Worm (Caenorhabditis elegans) whole organism, early embryonic: ENCODE measurements around the gene phdh-1.
A peak's percentile ranks its signal among the peaks of the same experiment; 100 is the strongest.

Experiments
- B0310.2 ChIP-seq: sonication (generic microtip); optimal IDR thresholded peaks from 2 replicates; lab custom pipeline; 2016; ENCODE audit warnings: mild to moderate bottlenecking, missing genetic modification characterization, missing compliant biosample characterization
- F13C5.2 ChIP-seq: sonication (generic microtip); optimal IDR thresholded peaks from 2 replicates; lab custom pipeline; 2017; ENCODE audit warnings: mild to moderate bottlenecking, missing genetic modification characterization, inconsistent platforms, missing compliant biosample characterization
- aly-1 ChIP-seq: sonication (generic microtip); optimal IDR thresholded peaks from 2 replicates; lab custom pipeline; 2016; ENCODE audit warnings: missing genetic modification characterization, missing compliant biosample characterization
- ama-1 ChIP-seq: fragments of 150-350 bp; optimal IDR thresholded peaks from 2 replicates; lab custom pipeline; 2014
- ceh-13 ChIP-seq: fragments of 200-800 bp; sonication (Bioruptor generic); optimal IDR thresholded peaks from 2 replicates; lab custom pipeline; 2018; ENCODE audit warnings: mild to moderate bottlenecking, missing genetic modification characterization, missing compliant biosample characterization
- ceh-36 ChIP-seq: sonication (generic microtip); optimal IDR thresholded peaks from 2 replicates; lab custom pipeline; 2016; ENCODE audit warnings: missing genetic modification characterization, inconsistent platforms, missing compliant biosample characterization
- ets-7 ChIP-seq: sonication (generic microtip); optimal IDR thresholded peaks from 2 replicates; lab custom pipeline; 2016; ENCODE audit warnings: missing genotype, missing genetic modification characterization, missing compliant biosample characterization
- flt-1 ChIP-seq: fragments of 200-800 bp; sonication (Bioruptor generic); IDR thresholded peaks from 2 replicates; pipeline ENCODE4 v1.3.6; 2022; ENCODE audit warnings: missing genetic modification characterization, missing compliant biosample characterization
- hmbx-1 ChIP-seq: sonication (generic microtip); optimal IDR thresholded peaks from 2 replicates; lab custom pipeline; 2016; ENCODE audit warnings: mild to moderate bottlenecking, missing genetic modification characterization, missing compliant biosample characterization
- hmg-4 ChIP-seq: fragments of 200-800 bp; sonication (Bioruptor generic); optimal IDR thresholded peaks from 2 replicates; lab custom pipeline; 2018; ENCODE audit warnings: mild to moderate bottlenecking, missing genetic modification characterization, missing compliant biosample characterization
- hnd-1 ChIP-seq: sonication (generic microtip); optimal IDR thresholded peaks from 2 replicates; lab custom pipeline; 2016; ENCODE audit warnings: missing genetic modification characterization, missing compliant biosample characterization
- scrt-1 ChIP-seq: fragments of 200-800 bp; sonication (Bioruptor generic); IDR thresholded peaks from 2 replicates; pipeline ENCODE4 v1.3.6; 2022; ENCODE audit warnings: missing genetic modification characterization, missing compliant biosample characterization
- sea-1 ChIP-seq: fragments of 200-800 bp; sonication (Bioruptor generic); conservative IDR thresholded peaks from 2 replicates; pipeline ENCODE4 v1.3.6; 2022; ENCODE audit warnings: missing genetic modification characterization, missing compliant biosample characterization
- tbx-11 ChIP-seq: fragments of 200-800 bp; sonication (Bioruptor generic); IDR thresholded peaks from 2 replicates; pipeline ENCODE4 v1.3.6; 2022; ENCODE audit warnings: missing genetic modification characterization, missing compliant biosample characterization
- tbx-37 ChIP-seq: fragments of 200-800 bp; sonication (Bioruptor generic); conservative IDR thresholded peaks from 2 replicates; pipeline ENCODE4 v1.3.6; 2022; ENCODE audit warnings: missing genetic modification reagents, missing genetic modification characterization, missing compliant biosample characterization
- tra-4 ChIP-seq: sonication (generic microtip); optimal IDR thresholded peaks from 2 replicates; lab custom pipeline; 2017; ENCODE audit warnings: missing genetic modification characterization, missing compliant biosample characterization

phdh-1 gene

DNA sequence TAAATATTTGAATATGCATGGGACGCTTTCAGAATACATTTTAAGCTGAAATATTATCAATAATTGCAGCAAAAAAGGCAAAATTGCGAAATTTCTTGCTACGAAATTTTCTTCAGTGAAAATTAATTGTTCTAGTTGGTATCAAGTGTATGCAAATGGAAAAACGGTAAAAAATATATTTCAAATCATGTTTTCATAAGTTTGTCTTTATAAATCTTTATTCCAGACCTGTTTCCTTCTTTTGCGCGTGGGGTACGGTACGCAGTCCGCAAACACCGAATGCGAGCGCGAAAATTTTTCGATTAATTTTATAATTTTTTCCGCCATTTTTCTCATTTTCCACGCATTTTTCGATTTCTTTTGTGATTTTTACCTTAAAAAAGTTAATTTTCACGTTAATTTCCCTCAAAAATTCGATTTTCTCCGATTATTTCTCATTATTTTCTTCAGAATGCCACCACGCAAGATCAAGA, 41.7 kb downstream of the phdh-1 start, which contains the start of the genes fbxc-23 and csc-1:
fbxc-23 (minus strand) TSS at position 51 of the 473 bp plus-strand sequence.
csc-1 (plus strand) TSS at position 451 of the 473 bp plus-strand sequence.
- no peak for TF ChIP-seq tbx-37 (GFP tag; lab: Robert Waterston, UW)
- no peak for TF ChIP-seq ceh-13 (GFP tag; lab: Kevin White, UChicago)
- TF ChIP-seq hnd-1 (tag; lab: Kevin White, UChicago): no peak
- TF ChIP-seq hmbx-1 (tag; lab: Kevin White, UChicago): no peak
- TF ChIP-seq tbx-11: no peak
- TF ChIP-seq F13C5.2: peak; percentile 49
- no peak for TF ChIP-seq scrt-1 (GFP tag; lab: Robert Waterston, UW)
- TF ChIP-seq hmg-4 (GFP tag; lab: Kevin White, UChicago): no peak
- TF ChIP-seq aly-1 (tag; lab: Kevin White, UChicago): no peak

ce11 chrII:13595279-13595678, 43.0 kb downstream of the phdh-1 start:
- TF ChIP-seq F13C5.2: no peak

ce11 chrII:13593659-13594221, 44.5 kb downstream of the phdh-1 start, which contains the start of gene clec-146:
clec-146 (minus strand) TSS chrII:13593774.
- TF ChIP-seq scrt-1 (GFP tag; lab: Robert Waterston, UW) (no peak), sea-1 (GFP tag; lab: Robert Waterston, UW) (no peak), hmbx-1 (tag; lab: Kevin White, UChicago) (no peak), flt-1 (GFP tag; lab: Robert Waterston, UW) (no peak), hnd-1 (tag; lab: Kevin White, UChicago) (no peak), F13C5.2 (no peak), tra-4 (tag; lab: Kevin White, UChicago) (no peak), tbx-11 (no peak), aly-1 (tag; lab: Kevin White, UChicago) (no peak), ets-7 (tag; lab: Kevin White, UChicago) (no peak), ceh-36 (tag; lab: Kevin White, UChicago) (no peak), B0310.2 (no peak), hmg-4 (GFP tag; lab: Kevin White, UChicago) (no peak), ceh-13 (GFP tag; lab: Kevin White, UChicago) (no peak)

ce11 chrII:13590461-13590860, 47.8 kb downstream of the phdh-1 start, which contains the start of gene clec-145:
clec-145 (minus strand) TSS chrII:13590561.
- TF ChIP-seq F13C5.2: no peak
- TF ChIP-seq tbx-37 (GFP tag; lab: Robert Waterston, UW): no peak
- no peak for TF ChIP-seq ama-1 (lab: Kevin White, UChicago)
- no peak for TF ChIP-seq hmbx-1 (tag; lab: Kevin White, UChicago)
- no peak for TF ChIP-seq B0310.2
- TF ChIP-seq sea-1 (GFP tag; lab: Robert Waterston, UW): no peak
